Worm (Caenorhabditis elegans) whole organism, L1 larva: ENCODE measurements around the gene Y75B8A.32.

ENCODE experiments used
- C04F5.9 ChIP-seq: sonication (generic microtip); optimal IDR thresholded peaks from 2 replicates; lab custom pipeline; 2016; ENCODE audit warnings: missing genetic modification characterization, missing compliant biosample characterization
- C34B4.2 ChIP-seq: sonication (generic microtip); optimal IDR thresholded peaks from 2 replicates; lab custom pipeline; 2017; ENCODE audit warnings: mild to moderate bottlenecking, missing genetic modification characterization, missing compliant biosample characterization
- F16B12.6 ChIP-seq: fragments of 150-350 bp; optimal IDR thresholded peaks from 2 replicates; lab custom pipeline; 2014; ENCODE audit warnings: missing biosample characterization, missing genetic modification characterization
- Y116A8C.19 ChIP-seq: sonication (generic microtip); optimal IDR thresholded peaks from 2 replicates; lab custom pipeline; 2016; ENCODE audit warnings: missing compliant biosample characterization, missing genetic modification characterization, borderline replicate concordance
- aha-1 ChIP-seq: fragments of 150-350 bp; optimal IDR thresholded peaks from 2 replicates; lab custom pipeline; 2014; ENCODE audit warnings: missing biosample characterization, missing genetic modification characterization
- aly-2 ChIP-seq: fragments of 150-350 bp; optimal IDR thresholded peaks from 2 replicates; lab custom pipeline; 2014; ENCODE audit warnings: missing biosample characterization, missing genetic modification characterization
- blmp-1 ChIP-seq: fragments of 150-350 bp; optimal IDR thresholded peaks from 2 replicates; lab custom pipeline; 2014; ENCODE audit warnings: missing biosample characterization, missing genetic modification characterization
- ceh-63 ChIP-seq: fragments of 200-800 bp; sonication (Bioruptor generic); optimal IDR thresholded peaks from 2 replicates; lab custom pipeline; 2018; ENCODE audit warnings: mild to moderate bottlenecking, missing genetic modification characterization, missing compliant biosample characterization
- ceh-8 ChIP-seq: fragments of 200-800 bp; sonication (Bioruptor generic); optimal IDR thresholded peaks from 2 replicates; lab custom pipeline; 2018; ENCODE audit warnings: mild to moderate bottlenecking, missing genetic modification characterization, moderate library complexity, missing compliant biosample characterization
- ceh-88 ChIP-seq: fragments of 200-800 bp; sonication (Bioruptor generic); IDR thresholded peaks from 2 replicates; pipeline ENCODE4 v1.3.6; 2022; ENCODE audit warnings: missing genetic modification characterization, missing compliant biosample characterization
- dsc-1 ChIP-seq: sonication (generic microtip); optimal IDR thresholded peaks from 2 replicates; lab custom pipeline; 2016; ENCODE audit warnings: mild to moderate bottlenecking, missing genetic modification characterization, missing compliant biosample characterization
- efl-1 ChIP-seq, 4 experiments: fragments of 150-350 bp; optimal IDR thresholded peaks in 3 of 4; peaks in 1 of 4; 1 replicate in 1 of 4; 2 replicates in 3 of 4; lab custom pipeline; 2014; ENCODE audit warnings: missing biosample characterization in 2 of 4, missing genetic modification characterization in 2 of 4, missing genetic modification reagents in 2 of 4
- egl-13 ChIP-seq: sonication (generic microtip); optimal IDR thresholded peaks from 2 replicates; lab custom pipeline; 2016; ENCODE audit warnings: missing genotype, missing genetic modification reagents, missing genetic modification characterization, missing compliant biosample characterization
- elt-2 ChIP-seq: sonication (generic microtip); optimal IDR thresholded peaks from 2 replicates; lab custom pipeline; 2016; ENCODE audit warnings: missing genetic modification characterization, mild to moderate bottlenecking, inconsistent platforms, missing compliant biosample characterization, missing genetic modification reagents
- ets-5 ChIP-seq: fragments of 200-800 bp; sonication (Bioruptor generic); IDR thresholded peaks from 2 replicates; pipeline ENCODE4 v1.3.6; 2022; ENCODE audit warnings: missing genetic modification characterization, missing compliant biosample characterization
- fkh-10 ChIP-seq: sonication (generic microtip); optimal IDR thresholded peaks from 2 replicates; lab custom pipeline; 2017; ENCODE audit warnings: missing biosample characterization, missing genetic modification reagents, missing genetic modification characterization
- fkh-4 ChIP-seq: sonication (generic microtip); optimal IDR thresholded peaks from 2 replicates; lab custom pipeline; 2016; ENCODE audit warnings: missing compliant biosample characterization, missing genetic modification characterization, borderline replicate concordance
- fkh-8 ChIP-seq: sonication (generic microtip); optimal IDR thresholded peaks from 2 replicates; lab custom pipeline; 2016; ENCODE audit warnings: mild to moderate bottlenecking, missing genetic modification characterization, missing compliant biosample characterization
- hpl-2 ChIP-seq: fragments of 150-350 bp; optimal IDR thresholded peaks from 2 replicates; lab custom pipeline; 2014; ENCODE audit warnings: missing biosample characterization, missing genetic modification reagents, missing genetic modification characterization
- irx-1 ChIP-seq: sonication (generic microtip); optimal IDR thresholded peaks from 2 replicates; lab custom pipeline; 2016; ENCODE audit warnings: missing genetic modification characterization, missing compliant biosample characterization
- isw-1 ChIP-seq: fragments of 200-800 bp; sonication (Bioruptor generic); IDR thresholded peaks from 2 replicates; pipeline ENCODE4 v1.3.6; 2022; ENCODE audit warnings: missing genetic modification characterization, missing compliant biosample characterization
- lin-13 ChIP-seq: fragments of 150-350 bp; optimal IDR thresholded peaks from 2 replicates; lab custom pipeline; 2014; ENCODE audit warnings: missing biosample characterization, missing genetic modification reagents, missing genetic modification characterization
- lin-14 ChIP-seq: fragments of 200-800 bp; sonication (Bioruptor generic); optimal IDR thresholded peaks from 2 replicates; lab custom pipeline; 2018; ENCODE audit warnings: mild to moderate bottlenecking, missing genetic modification characterization, moderate library complexity, missing compliant biosample characterization
- lin-15B ChIP-seq: fragments of 150-350 bp; sonication (generic microtip); optimal IDR thresholded peaks from 3 replicates; lab custom pipeline; 2014; ENCODE audit warnings: missing biosample characterization, missing genetic modification characterization
- lin-35 ChIP-seq, 2 experiments: fragments of 150-350 bp; optimal IDR thresholded peaks; 2 replicates each; lab custom pipeline; 2014; ENCODE audit warnings: missing biosample characterization in 2 of 2, missing genetic modification characterization in 2 of 2, missing genetic modification reagents in 2 of 2
- lin-39 ChIP-seq: fragments of 150-350 bp; optimal IDR thresholded peaks from 2 replicates; lab custom pipeline; 2014; ENCODE audit warnings: missing biosample characterization, missing genetic modification reagents, missing genetic modification characterization
- lsy-2 ChIP-seq, 2 experiments: fragments of 150-350 bp; optimal IDR thresholded peaks; 2 replicates each; lab custom pipeline; 2014; ENCODE audit warnings: missing biosample characterization in 2 of 2, missing genetic modification characterization in 2 of 2
- mdl-1 ChIP-seq, 2 experiments: fragments of 150-350 bp; optimal IDR thresholded peaks; 2 replicates each; lab custom pipeline; 2014 to 2017; ENCODE audit warnings: missing biosample characterization in 2 of 2, missing genetic modification characterization in 2 of 2, inconsistent platforms in 1 of 2
- mep-1 ChIP-seq: fragments of 150-350 bp; optimal IDR thresholded peaks from 2 replicates; lab custom pipeline; 2014; ENCODE audit warnings: missing biosample characterization, missing genetic modification characterization
- nhr-11 ChIP-seq: fragments of 150-350 bp; optimal IDR thresholded peaks from 2 replicates; lab custom pipeline; 2014; ENCODE audit warnings: missing biosample characterization, missing genetic modification characterization
- nhr-19 ChIP-seq: fragments of 200-800 bp; sonication (Bioruptor generic); conservative IDR thresholded peaks from 2 replicates; pipeline ENCODE4 v1.3.6; 2022; ENCODE audit warnings: missing genetic modification characterization, missing compliant biosample characterization
- nhr-47 ChIP-seq: sonication (generic microtip); optimal IDR thresholded peaks from 2 replicates; lab custom pipeline; 2016; ENCODE audit warnings: mild to moderate bottlenecking, missing genetic modification characterization, moderate library complexity, missing compliant biosample characterization
- nhr-71 ChIP-seq: sonication (generic microtip); optimal IDR thresholded peaks from 2 replicates; lab custom pipeline; 2016; ENCODE audit warnings: mild to moderate bottlenecking, missing genetic modification characterization, moderate library complexity, missing compliant biosample characterization
- nhr-76 ChIP-seq: sonication (generic microtip); optimal IDR thresholded peaks from 2 replicates; lab custom pipeline; 2017; ENCODE audit warnings: missing biosample characterization, missing genetic modification characterization
- nhr-84 ChIP-seq: sonication (generic microtip); optimal IDR thresholded peaks from 2 replicates; lab custom pipeline; 2017; ENCODE audit warnings: missing biosample characterization, missing genetic modification characterization
- nhr-85 ChIP-seq: sonication (generic microtip); peaks from one replicate; lab custom pipeline; 2016; ENCODE audit warnings: missing genetic modification characterization, inconsistent platforms, missing compliant biosample characterization
- pag-3 ChIP-seq: sonication (generic microtip); optimal IDR thresholded peaks from 2 replicates; lab custom pipeline; 2017; ENCODE audit warnings: missing genetic modification characterization, mild to moderate bottlenecking, missing compliant biosample characterization, antibody characterized with exemption, borderline replicate concordance; ENCODE audit not compliant: insufficient read depth
- pax-3 ChIP-seq: fragments of 200-800 bp; sonication (Bioruptor generic); optimal IDR thresholded peaks from 2 replicates; lab custom pipeline; 2018; ENCODE audit warnings: mild to moderate bottlenecking, missing genetic modification characterization, moderate library complexity, missing compliant biosample characterization
- pqm-1 ChIP-seq: sonication (generic microtip); optimal IDR thresholded peaks from 3 replicates; lab custom pipeline; 2017; ENCODE audit warnings: missing biosample characterization, missing genetic modification characterization
- rnt-1 ChIP-seq: sonication (generic microtip); optimal IDR thresholded peaks from 2 replicates; lab custom pipeline; 2016; ENCODE audit warnings: mild to moderate bottlenecking, missing genetic modification characterization, moderate library complexity, missing compliant biosample characterization
- skn-1 ChIP-seq: fragments of 150-350 bp; optimal IDR thresholded peaks from 2 replicates; lab custom pipeline; 2014; ENCODE audit warnings: missing biosample characterization, missing genetic modification characterization
- snpc-4 ChIP-seq: fragments of 150-350 bp; optimal IDR thresholded peaks from 2 replicates; lab custom pipeline; 2014; ENCODE audit warnings: missing biosample characterization, missing genetic modification characterization
- snu-23 ChIP-seq: sonication (generic microtip); optimal IDR thresholded peaks from 2 replicates; lab custom pipeline; 2016; ENCODE audit warnings: missing genetic modification characterization, missing compliant biosample characterization
- swsn-7 ChIP-seq: sonication (generic microtip); optimal IDR thresholded peaks from 2 replicates; lab custom pipeline; 2016; ENCODE audit warnings: missing genetic modification characterization, missing compliant biosample characterization
- tbx-2 ChIP-seq: sonication (generic microtip); optimal IDR thresholded peaks from 2 replicates; lab custom pipeline; 2016; ENCODE audit warnings: missing genetic modification characterization, missing compliant biosample characterization
- unc-30 ChIP-seq: sonication (generic microtip); optimal IDR thresholded peaks from 2 replicates; lab custom pipeline; 2017; ENCODE audit warnings: missing biosample characterization, missing genetic modification characterization
- unc-86 ChIP-seq: sonication (generic microtip); optimal IDR thresholded peaks from 2 replicates; lab custom pipeline; 2016; ENCODE audit warnings: missing genetic modification characterization, missing compliant biosample characterization
- xbp-1 ChIP-seq: sonication (generic microtip); optimal IDR thresholded peaks from 2 replicates; lab custom pipeline; 2016; ENCODE audit warnings: missing genetic modification characterization, missing compliant biosample characterization
- zag-1 ChIP-seq: fragments of 150-350 bp; optimal IDR thresholded peaks from 2 replicates; lab custom pipeline; 2014; ENCODE audit warnings: missing biosample characterization, missing genetic modification characterization
- zip-4 ChIP-seq: fragments of 200-800 bp; sonication (Bioruptor generic); optimal IDR thresholded peaks from 2 replicates; lab custom pipeline; 2018; ENCODE audit warnings: mild to moderate bottlenecking, missing genetic modification characterization, moderate library complexity, missing compliant biosample characterization
- ztf-4 ChIP-seq: fragments of 150-350 bp; optimal IDR thresholded peaks from 2 replicates; lab custom pipeline; 2014; ENCODE audit warnings: missing biosample characterization, missing genetic modification characterization

The Y75B8A.32 gene

DNA sequence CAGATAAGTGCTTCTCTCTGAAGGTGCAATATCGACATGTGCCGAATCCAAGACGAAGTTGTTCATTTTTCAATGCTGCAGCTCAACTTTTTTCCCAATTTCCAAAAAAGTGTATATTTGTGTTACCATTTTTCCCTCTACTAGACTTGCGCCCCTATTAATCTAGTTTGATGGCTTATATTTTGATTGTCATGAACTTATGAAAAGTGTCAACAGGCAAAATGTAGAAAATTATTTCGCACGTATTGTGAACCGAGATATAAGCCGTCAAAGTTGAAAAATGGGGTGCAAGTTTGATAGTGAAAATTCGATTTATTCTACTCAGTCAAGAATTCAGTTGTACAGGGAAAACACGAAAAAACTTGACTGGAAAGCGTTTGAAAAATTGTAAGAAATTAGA, at the start of gene Y75B8A.32:
TSS of gene Y75B8A.32 (minus strand) at position 101 of the 400 bp plus-strand sequence.
- TF ChIP-seq ceh-88 (GFP tag; lab: Robert Waterston, UW) (no peak), aly-2 (tag; lab: Kevin White, UChicago) (no peak), aha-1 (tag; lab: Kevin White, UChicago) (no peak), nhr-84 (tag; lab: Kevin White, UChicago) (no peak), nhr-76 (tag; lab: Kevin White, UChicago) (no peak), snpc-4 (tag; lab: Kevin White, UChicago) (no peak), ets-5 (no peak), blmp-1 (tag; lab: Kevin White, UChicago) (no peak)

DNA sequence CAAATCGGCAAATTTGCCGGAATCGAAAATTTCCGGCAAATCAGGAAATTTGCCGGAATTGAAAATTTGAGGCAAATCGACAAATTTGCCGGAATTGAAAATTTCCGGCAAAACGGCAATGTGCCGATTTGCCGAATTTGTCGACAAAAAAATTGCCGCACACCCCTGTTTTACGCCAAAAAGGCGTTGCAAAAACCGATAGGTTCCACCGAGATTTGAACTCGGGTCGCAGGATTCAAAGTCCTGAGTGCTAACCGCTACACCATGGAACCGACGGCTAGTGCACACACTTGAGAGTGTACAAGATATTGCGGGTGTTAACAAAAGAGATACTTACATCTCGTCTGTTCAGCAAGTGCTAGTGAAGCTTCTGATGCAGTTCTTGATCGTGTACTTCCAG, 41.3 kb upstream of the Y75B8A.32 start:
- TF ChIP-seq unc-30 (tag; lab: Kevin White, UChicago) = no peak
- peak; percentile 49 for TF ChIP-seq snu-23 (GFP tag; lab: Kevin White, UChicago)
- TF ChIP-seq hpl-2 (GFP tag; lab: Kevin White, UChicago) = no peak
- TF ChIP-seq egl-13 = no peak
- TF ChIP-seq ceh-88 (GFP tag; lab: Robert Waterston, UW) = no peak
- TF ChIP-seq xbp-1 = no peak
- TF ChIP-seq fkh-10 (GFP tag; lab: Kevin White, UChicago) = no peak
- TF ChIP-seq ets-5 = no peak
- TF ChIP-seq mep-1 (tag; lab: Kevin White, UChicago) = no peak
- TF ChIP-seq pqm-1 (tag; lab: Kevin White, UChicago) = no peak
- TF ChIP-seq lin-13 (GFP tag; lab: Kevin White, UChicago) = no peak
- TF ChIP-seq skn-1 (tag; lab: Kevin White, UChicago) = no peak
- TF ChIP-seq zag-1 = no peak
- TF ChIP-seq C34B4.2 (tag; lab: Kevin White, UChicago) = no peak
- no peak for TF ChIP-seq irx-1 (tag; lab: Kevin White, UChicago)
- TF ChIP-seq lin-14 (GFP tag; lab: Kevin White, UChicago) = no peak
- TF ChIP-seq ceh-63 (GFP tag; lab: Kevin White, UChicago) = no peak
- TF ChIP-seq blmp-1 (tag; lab: Kevin White, UChicago) = no peak
- peak; percentile 55 for TF ChIP-seq rnt-1 (tag; lab: Kevin White, UChicago)
- TF ChIP-seq zip-4 (GFP tag; lab: Kevin White, UChicago) = no peak
- TF ChIP-seq dsc-1 (tag; lab: Kevin White, UChicago) = peak; percentile 9
- TF ChIP-seq ceh-8 (GFP tag; lab: Kevin White, UChicago) = no peak
- no peak for TF ChIP-seq isw-1 (GFP tag; lab: Robert Waterston, UW)
- TF ChIP-seq unc-86 (tag; lab: Kevin White, UChicago) = no peak
- TF ChIP-seq F16B12.6 (tag; lab: Kevin White, UChicago) = peak; percentile 16
- no peak for TF ChIP-seq lin-15B (tag; lab: Kevin White, UChicago)
- no peak for TF ChIP-seq lin-39 (tag; lab: Kevin White, UChicago)
- no peak for TF ChIP-seq swsn-7
- TF ChIP-seq nhr-47 (tag; lab: Kevin White, UChicago) = peak; percentile 50
- TF ChIP-seq pag-3 (tag; lab: Kevin White, UChicago) = no peak
- no peak for TF ChIP-seq nhr-85 (tag; lab: Kevin White, UChicago)
- no peak for TF ChIP-seq elt-2 (tag; lab: Kevin White, UChicago)
- peak; percentile 24 to 41 for TF ChIP-seq lin-35 (GFP tag; optimal IDR thresholded peaks at IDR 0.05; lab: Kevin White, UChicago)
- TF ChIP-seq aly-2 (tag; lab: Kevin White, UChicago) = no peak
- no peak for TF ChIP-seq fkh-8 (tag; lab: Kevin White, UChicago)
- TF ChIP-seq mdl-1 (tag; optimal IDR thresholded peaks at IDR 0.05; lab: Kevin White, UChicago) = no peak
- TF ChIP-seq pax-3 (tag; lab: Kevin White, UChicago) = no peak
- TF ChIP-seq ztf-4 (tag; lab: Kevin White, UChicago) = no peak
- TF ChIP-seq Y116A8C.19 (tag; lab: Kevin White, UChicago) = no peak
- no peak for TF ChIP-seq nhr-84 (tag; lab: Kevin White, UChicago)
- no peak for TF ChIP-seq nhr-71 (tag; lab: Kevin White, UChicago)
- peak in 1 of 2 experiments; percentile 46 for TF ChIP-seq efl-1 (optimal IDR thresholded peaks at IDR 0.05; lab: Kevin White, UChicago)
- TF ChIP-seq efl-1 (GFP tag; optimal IDR thresholded peaks at IDR 0.05 in 1 of 2; lab: Kevin White, UChicago) = peak; percentile 29 to 92
- TF ChIP-seq nhr-19 (GFP tag; lab: Robert Waterston, UW) = no peak; the same call in 1 of the 2 replicates
- TF ChIP-seq C04F5.9 = no peak
- TF ChIP-seq tbx-2 (tag; lab: Kevin White, UChicago) = no peak
- no peak for TF ChIP-seq nhr-11 (tag; lab: Kevin White, UChicago)
- no peak for TF ChIP-seq fkh-4 (tag; lab: Kevin White, UChicago)
- peak in 1 of 2 experiments; percentile 7 for TF ChIP-seq lsy-2 (tag; optimal IDR thresholded peaks at IDR 0.05; lab: Kevin White, UChicago)
